Worm (Caenorhabditis elegans) whole organism, L4 larva: ENCODE results near the gene C27D9.1.
A peak's percentile ranks its signal among the peaks of the same experiment; 100 is the strongest.

Source experiments
- F44E2.7 ChIP-seq: fragments of 200-800 bp; sonication (Bioruptor generic); IDR thresholded peaks from 2 replicates; pipeline ENCODE4 v2.1.2; 2022; ENCODE audit warnings: missing genetic modification characterization, missing compliant biosample characterization
- R02D3.7 ChIP-seq: fragments of 150-350 bp; sonication (generic microtip); optimal IDR thresholded peaks from 3 replicates; lab custom pipeline; 2014; ENCODE audit warnings: missing biosample characterization, missing genetic modification characterization
- T26A8.4 ChIP-seq: fragments of 200-800 bp; sonication (Bioruptor generic); IDR thresholded peaks from 2 replicates; pipeline ENCODE4 v1.3.6; 2022; ENCODE audit warnings: missing genetic modification characterization, missing compliant biosample characterization
- Y48G9A.11 ChIP-seq: fragments of 200-800 bp; sonication (Bioruptor generic); IDR thresholded peaks from 2 replicates; pipeline ENCODE4 v1.3.6; 2022; ENCODE audit warnings: missing genetic modification reagents, missing genetic modification characterization, missing compliant biosample characterization
- Y5F2A.4 ChIP-seq: fragments of 200-800 bp; sonication (Bioruptor generic); optimal IDR thresholded peaks from 2 replicates; lab custom pipeline; 2018; ENCODE audit warnings: mild to moderate bottlenecking, missing genetic modification characterization, missing compliant biosample characterization
- ZK337.2 ChIP-seq: fragments of 200-800 bp; sonication (Bioruptor generic); IDR thresholded peaks from 2 replicates; pipeline ENCODE4 v1.3.6; 2022; ENCODE audit warnings: missing genetic modification reagents, missing genetic modification characterization, missing compliant biosample characterization
- aha-1 ChIP-seq: fragments of 150-350 bp; peaks from one replicate; lab custom pipeline; 2014; ENCODE audit warnings: missing biosample characterization, missing genetic modification characterization
- arid-1 ChIP-seq: fragments of 200-800 bp; sonication (Bioruptor generic); conservative IDR thresholded peaks from 2 replicates; pipeline ENCODE4 v1.3.6; 2022; ENCODE audit warnings: missing genetic modification reagents, missing genetic modification characterization, missing compliant biosample characterization
- ceh-20 ChIP-seq: fragments of 200-800 bp; sonication (Bioruptor generic); IDR thresholded peaks from 2 replicates; pipeline ENCODE4 v1.3.6; 2022; ENCODE audit warnings: missing genetic modification reagents, missing genetic modification characterization, missing compliant biosample characterization
- ceh-28 ChIP-seq: fragments of 150-350 bp; optimal IDR thresholded peaks from 2 replicates; lab custom pipeline; 2014; ENCODE audit warnings: missing biosample characterization, missing genetic modification reagents, missing genetic modification characterization
- ceh-44 ChIP-seq: fragments of 200-800 bp; sonication (Bioruptor generic); IDR thresholded peaks from 2 replicates; pipeline ENCODE4 v1.3.6; 2022; ENCODE audit warnings: missing genetic modification reagents, missing genetic modification characterization, missing compliant biosample characterization
- ceh-82 ChIP-seq: sonication (generic microtip); optimal IDR thresholded peaks from 2 replicates; lab custom pipeline; 2017; ENCODE audit warnings: missing biosample characterization, missing genetic modification characterization
- daf-12 ChIP-seq: fragments of 150-350 bp; optimal IDR thresholded peaks from 2 replicates; lab custom pipeline; 2014; ENCODE audit warnings: missing biosample characterization, missing genetic modification reagents, missing genetic modification characterization
- daf-16 ChIP-seq, 3 experiments: sonication (generic microtip); optimal IDR thresholded peaks; 2 replicates each; lab custom pipeline; 2016 to 2017; ENCODE audit warnings: missing genetic modification characterization in 3 of 3, missing genetic modification reagents in 3 of 3, mild to moderate bottlenecking in 2 of 3, missing compliant biosample characterization in 2 of 3, missing biosample characterization in 1 of 3, moderate library complexity in 1 of 3
- daf-19 ChIP-seq: fragments of 200-800 bp; sonication (Bioruptor generic); conservative IDR thresholded peaks from 2 replicates; pipeline ENCODE4 v1.3.6; 2022; ENCODE audit warnings: missing genetic modification characterization, missing compliant biosample characterization
- dmd-6 ChIP-seq: fragments of 200-800 bp; sonication (Bioruptor generic); IDR thresholded peaks from 2 replicates; pipeline ENCODE4 v1.3.6; 2022; ENCODE audit warnings: missing genetic modification reagents, missing genetic modification characterization, missing compliant biosample characterization
- dmd-9 ChIP-seq: fragments of 200-800 bp; sonication (Bioruptor generic); IDR thresholded peaks from 2 replicates; pipeline ENCODE4 v1.3.6; 2022; ENCODE audit warnings: missing genetic modification reagents, missing genetic modification characterization, missing compliant biosample characterization
- dve-1 ChIP-seq: sonication (generic microtip); optimal IDR thresholded peaks from 2 replicates; lab custom pipeline; 2017; ENCODE audit warnings: antibody characterized with exemption, mild to moderate bottlenecking, missing genetic modification characterization, missing compliant biosample characterization; ENCODE audit not compliant: insufficient read depth
- egl-27 ChIP-seq: sonication (generic microtip); optimal IDR thresholded peaks from 3 replicates; lab custom pipeline; 2017; ENCODE audit warnings: missing biosample characterization, missing genetic modification reagents, missing genetic modification characterization
- fos-1 ChIP-seq: fragments of 150-350 bp; optimal IDR thresholded peaks from 2 replicates; lab custom pipeline; 2014; ENCODE audit warnings: missing biosample characterization, missing genetic modification characterization
- gei-8 ChIP-seq: fragments of 200-800 bp; sonication (Bioruptor generic); optimal IDR thresholded peaks from 2 replicates; lab custom pipeline; 2018; ENCODE audit warnings: mild to moderate bottlenecking, missing genetic modification characterization, missing compliant biosample characterization
- hlh-11 ChIP-seq: fragments of 200-800 bp; sonication (Bioruptor generic); optimal IDR thresholded peaks from 2 replicates; lab custom pipeline; 2018; ENCODE audit warnings: mild to moderate bottlenecking, missing genetic modification characterization, missing compliant biosample characterization
- hlh-30 ChIP-seq: sonication (generic microtip); optimal IDR thresholded peaks from 2 replicates; lab custom pipeline; 2017; ENCODE audit warnings: antibody characterized with exemption, mild to moderate bottlenecking, missing genetic modification characterization, missing compliant biosample characterization; ENCODE audit not compliant: insufficient read depth
- hmg-1.1 ChIP-seq: fragments of 200-800 bp; sonication (Bioruptor generic); IDR thresholded peaks from 2 replicates; pipeline ENCODE4 v1.3.6; 2022; ENCODE audit warnings: missing genetic modification reagents, missing genetic modification characterization, missing compliant biosample characterization
- lim-7 ChIP-seq: fragments of 200-800 bp; sonication (Bioruptor generic); IDR thresholded peaks from 2 replicates; pipeline ENCODE4 v1.3.6; 2022; ENCODE audit warnings: missing genetic modification characterization, missing compliant biosample characterization
- lin-1 ChIP-seq: fragments of 200-800 bp; sonication (Bioruptor generic); IDR thresholded peaks from 2 replicates; pipeline ENCODE4 v1.3.6; 2022; ENCODE audit warnings: missing genetic modification reagents, missing genetic modification characterization, missing compliant biosample characterization
- lin-13 ChIP-seq: fragments of 150-350 bp; optimal IDR thresholded peaks from 2 replicates; lab custom pipeline; 2014; ENCODE audit warnings: missing biosample characterization, missing genetic modification reagents, missing genetic modification characterization
- lin-29 ChIP-seq: fragments of 200-800 bp; sonication (Bioruptor generic); IDR thresholded peaks from 2 replicates; pipeline ENCODE4 v1.3.6; 2022; ENCODE audit warnings: missing genetic modification reagents, missing genetic modification characterization, missing compliant biosample characterization
- lin-38 ChIP-seq: fragments of 200-800 bp; sonication (Bioruptor generic); IDR thresholded peaks from 2 replicates; pipeline ENCODE4 v1.3.6; 2022; ENCODE audit warnings: missing genetic modification reagents, missing genetic modification characterization, missing compliant biosample characterization
- madf-9 ChIP-seq: fragments of 200-800 bp; sonication (Bioruptor generic); conservative IDR thresholded peaks from 2 replicates; pipeline ENCODE4 v1.3.6; 2022; ENCODE audit warnings: missing genetic modification reagents, missing genetic modification characterization, missing compliant biosample characterization
- mdt-29 ChIP-seq: fragments of 200-800 bp; sonication (Bioruptor generic); IDR thresholded peaks from 2 replicates; pipeline ENCODE4 v1.3.6; 2022; ENCODE audit warnings: missing genetic modification reagents, missing genetic modification characterization, missing compliant biosample characterization
- mep-1 ChIP-seq: fragments of 150-350 bp; sonication (generic microtip); optimal IDR thresholded peaks from 3 replicates; lab custom pipeline; 2014; ENCODE audit warnings: missing biosample characterization, missing genetic modification characterization
- nhr-11 ChIP-seq: fragments of 150-350 bp; optimal IDR thresholded peaks from 2 replicates; lab custom pipeline; 2014; ENCODE audit warnings: missing biosample characterization, missing genetic modification characterization
- nhr-237 ChIP-seq: sonication (generic microtip); optimal IDR thresholded peaks from 2 replicates; lab custom pipeline; 2017; ENCODE audit warnings: missing biosample characterization, missing genetic modification characterization
- nhr-25 ChIP-seq: sonication (generic microtip); optimal IDR thresholded peaks from 2 replicates; lab custom pipeline; 2017; ENCODE audit warnings: missing genetic modification characterization, mild to moderate bottlenecking, missing compliant biosample characterization, antibody characterized with exemption, moderate library complexity, borderline replicate concordance; ENCODE audit not compliant: insufficient read depth
- nhr-28 ChIP-seq: fragments of 150-350 bp; optimal IDR thresholded peaks from 2 replicates; lab custom pipeline; 2014; ENCODE audit warnings: missing biosample characterization, missing genetic modification characterization
- nhr-41 ChIP-seq: fragments of 200-800 bp; sonication (Bioruptor generic); IDR thresholded peaks from 2 replicates; pipeline ENCODE4 v1.3.6; 2022; ENCODE audit warnings: missing genetic modification reagents, missing genetic modification characterization, missing compliant biosample characterization
- nhr-42 ChIP-seq: fragments of 200-800 bp; sonication (Bioruptor generic); IDR thresholded peaks from 2 replicates; pipeline ENCODE4 v1.3.6; 2022; ENCODE audit warnings: missing genetic modification characterization, missing compliant biosample characterization
- nhr-6 ChIP-seq: fragments of 150-350 bp; optimal IDR thresholded peaks from 2 replicates; lab custom pipeline; 2014; ENCODE audit warnings: missing biosample characterization, missing genetic modification characterization
- pqm-1 ChIP-seq: sonication (generic microtip); optimal IDR thresholded peaks from 2 replicates; lab custom pipeline; 2017; ENCODE audit warnings: missing biosample characterization, missing genetic modification characterization
- saeg-2 ChIP-seq: fragments of 200-800 bp; sonication (Bioruptor generic); IDR thresholded peaks from 2 replicates; pipeline ENCODE4 v1.3.6; 2022; ENCODE audit warnings: missing genetic modification reagents, missing genetic modification characterization, missing compliant biosample characterization
- sdz-12 ChIP-seq: fragments of 200-800 bp; sonication (Bioruptor generic); optimal IDR thresholded peaks from 2 replicates; lab custom pipeline; 2018; ENCODE audit warnings: mild to moderate bottlenecking, missing genetic modification characterization, missing compliant biosample characterization
- set-16 ChIP-seq: fragments of 200-800 bp; sonication (Bioruptor generic); IDR thresholded peaks from 2 replicates; pipeline ENCODE4 v1.3.6; 2022; ENCODE audit warnings: missing genetic modification reagents, missing genetic modification characterization, missing compliant biosample characterization
- skn-1 ChIP-seq: fragments of 150-350 bp; optimal IDR thresholded peaks from 2 replicates; lab custom pipeline; 2014; ENCODE audit warnings: missing biosample characterization, missing genetic modification characterization
- snpc-1.2 ChIP-seq: fragments of 200-800 bp; sonication (Bioruptor generic); IDR thresholded peaks from 2 replicates; pipeline ENCODE4 v1.3.6; 2022; ENCODE audit warnings: missing genetic modification reagents, missing genetic modification characterization, missing compliant biosample characterization
- snpc-4 ChIP-seq: fragments of 150-350 bp; optimal IDR thresholded peaks from 2 replicates; lab custom pipeline; 2014; ENCODE audit warnings: missing biosample characterization, missing genetic modification characterization
- unc-130 ChIP-seq: sonication (generic microtip); optimal IDR thresholded peaks from 2 replicates; lab custom pipeline; 2016; ENCODE audit warnings: missing genetic modification reagents, missing genetic modification characterization, missing compliant biosample characterization
- unc-39 ChIP-seq: sonication (generic microtip); optimal IDR thresholded peaks from 2 replicates; lab custom pipeline; 2017; ENCODE audit warnings: missing biosample characterization, missing genetic modification characterization
- zfp-2 ChIP-seq: sonication (generic microtip); optimal IDR thresholded peaks from 2 replicates; lab custom pipeline; 2016; ENCODE audit warnings: mild to moderate bottlenecking, missing genetic modification characterization, missing compliant biosample characterization
- zfp-3 ChIP-seq: fragments of 200-800 bp; sonication (Bioruptor generic); conservative IDR thresholded peaks from 2 replicates; pipeline ENCODE4 v1.3.6; 2022; ENCODE audit warnings: missing genetic modification reagents, missing genetic modification characterization, missing compliant biosample characterization
- zip-11 ChIP-seq: fragments of 200-800 bp; sonication (Bioruptor generic); IDR thresholded peaks from 2 replicates; pipeline ENCODE4 v1.3.6; 2022; ENCODE audit warnings: missing genetic modification characterization, missing compliant biosample characterization
- zip-2 ChIP-seq: fragments of 150-350 bp; optimal IDR thresholded peaks from 2 replicates; lab custom pipeline; 2014; ENCODE audit warnings: missing biosample characterization, missing genetic modification characterization

Gene C27D9.1

DNA sequence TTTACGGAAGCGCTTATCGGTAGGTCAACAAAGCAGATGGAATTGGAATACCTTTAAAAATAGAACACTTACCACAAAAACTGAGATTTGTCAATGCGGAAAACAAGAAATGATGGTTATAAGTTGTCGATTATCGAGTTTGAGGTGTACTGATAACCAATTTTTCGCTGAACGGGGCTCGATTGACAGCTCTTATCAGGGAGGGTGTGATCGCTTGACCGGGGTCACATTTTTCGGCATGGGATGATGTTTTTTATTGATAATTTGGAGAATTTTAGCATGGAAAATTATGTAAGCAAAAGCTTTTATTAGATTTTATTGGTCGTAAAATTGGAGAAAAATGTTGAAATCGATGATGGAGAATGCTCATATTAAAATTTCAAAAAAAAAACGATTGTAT lies 16.7 kb downstream of the C27D9.1 start (continued):
- no peak for TF ChIP-seq dmd-9 (GFP tag; lab: Robert Waterston, UW)
- TF ChIP-seq ceh-44 = no peak
- peak; percentile 90 for TF ChIP-seq hlh-11
- TF ChIP-seq ceh-82 (tag; lab: Kevin White, UChicago) = no peak
- TF ChIP-seq fos-1 = no peak
- no peak for TF ChIP-seq zfp-3 (GFP tag; lab: Robert Waterston, UW)
- no peak for TF ChIP-seq snpc-1.2
- TF ChIP-seq set-16 (GFP tag; lab: Robert Waterston, UW) = no peak
- no peak for TF ChIP-seq gei-8
- peak; percentile 62 for TF ChIP-seq hlh-30 (tag; lab: Kevin White, UChicago)
- TF ChIP-seq zfp-2 (tag; lab: Kevin White, UChicago) = no peak
- TF ChIP-seq dmd-6 = peak; percentile 92
- TF ChIP-seq nhr-25 = no peak
- no peak for TF ChIP-seq nhr-42 (GFP tag; lab: Robert Waterston, UW)
- no peak for TF ChIP-seq zip-2 (tag; lab: Kevin White, UChicago)
- TF ChIP-seq T26A8.4 (GFP tag; lab: Robert Waterston, UW) = no peak
- no peak for TF ChIP-seq hmg-1.1 (GFP tag; lab: Robert Waterston, UW)
- TF ChIP-seq nhr-28 = peak; percentile 84
- no peak for TF ChIP-seq Y5F2A.4
- TF ChIP-seq nhr-237 (tag; lab: Kevin White, UChicago) = no peak
- peak; percentile 61 for TF ChIP-seq lin-1 (GFP tag; lab: Robert Waterston, UW)
- no peak for TF ChIP-seq nhr-11 (tag; lab: Kevin White, UChicago)
- no peak for TF ChIP-seq arid-1
- TF ChIP-seq zip-11 (GFP tag; lab: Robert Waterston, UW) = no peak
- no peak for TF ChIP-seq ZK337.2 (GFP tag; lab: Robert Waterston, UW)
- TF ChIP-seq dve-1 = peak; percentile 91
- TF ChIP-seq unc-130 (GFP tag; lab: Kevin White, UChicago) = no peak
- TF ChIP-seq snpc-4 (tag; lab: Kevin White, UChicago) = no peak
- TF ChIP-seq mep-1 = no peak
- TF ChIP-seq daf-12 = no peak
- no peak for TF ChIP-seq lin-13 (GFP tag; lab: Kevin White, UChicago)
- no peak for TF ChIP-seq saeg-2
- TF ChIP-seq pqm-1 (tag; lab: Kevin White, UChicago) = peak; percentile 98
- TF ChIP-seq Y48G9A.11 (GFP tag; lab: Robert Waterston, UW) = no peak
- TF ChIP-seq mdt-29 (GFP tag; lab: Robert Waterston, UW) = 0 out of 2 replicates have a peak, but pooled peaks have one; percentile 33
- no peak for TF ChIP-seq unc-39 (tag; lab: Kevin White, UChicago)
- TF ChIP-seq lim-7 (GFP tag; lab: Robert Waterston, UW) = no peak
- no peak for TF ChIP-seq madf-9 (GFP tag; lab: Robert Waterston, UW)
- TF ChIP-seq sdz-12 = no peak
- no peak for TF ChIP-seq lin-38
- no peak for TF ChIP-seq skn-1 (tag; lab: Kevin White, UChicago)
- no peak for TF ChIP-seq lin-29
- TF ChIP-seq F44E2.7 (GFP tag; lab: Robert Waterston, UW) = no peak
- TF ChIP-seq R02D3.7 (tag; lab: Kevin White, UChicago) = no peak
- no peak for TF ChIP-seq ceh-20 (GFP tag; lab: Robert Waterston, UW)
- TF ChIP-seq ceh-28 (tag; lab: Kevin White, UChicago) = no peak
- no peak for TF ChIP-seq daf-19 (GFP tag; lab: Robert Waterston, UW)
- TF ChIP-seq daf-16 (GFP tag; optimal IDR thresholded peaks at IDR 0.05; lab: Kevin White, UChicago) = no peak
- TF ChIP-seq daf-16 (tag; optimal IDR thresholded peaks at IDR 0.05; lab: Kevin White, UChicago) = peak; percentile 97
- no peak for TF ChIP-seq nhr-6 (tag; lab: Kevin White, UChicago)
- no peak for TF ChIP-seq aha-1 (tag; lab: Kevin White, UChicago)
- TF ChIP-seq egl-27 = no peak
- peak; percentile 78; the same call in 1 of the 2 replicates for TF ChIP-seq nhr-41 (GFP tag; lab: Robert Waterston, UW)
